Worm (Caenorhabditis elegans) whole organism, young adult: ENCODE results near the gene far-6.

ENCODE experiments used
- B0019.2 ChIP-seq: fragments of 200-800 bp; sonication (Bioruptor generic); conservative IDR thresholded peaks from 2 replicates; pipeline ENCODE4 v1.3.6; 2022; ENCODE audit warnings: missing genetic modification reagents, missing genetic modification characterization, missing compliant biosample characterization
- B0261.1 ChIP-seq: sonication (generic microtip); optimal IDR thresholded peaks from 2 replicates; lab custom pipeline; 2016; ENCODE audit warnings: mild to moderate bottlenecking, missing genetic modification characterization, moderate library complexity, missing compliant biosample characterization
- D2030.7 ChIP-seq: fragments of 200-800 bp; sonication (Bioruptor generic); IDR thresholded peaks from 2 replicates; pipeline ENCODE4 v1.3.6; 2022; ENCODE audit warnings: missing genetic modification reagents, missing genetic modification characterization, missing compliant biosample characterization
- F10E7.11 ChIP-seq: sonication (generic microtip); optimal IDR thresholded peaks from 2 replicates; lab custom pipeline; 2017; ENCODE audit warnings: mild to moderate bottlenecking, missing genetic modification characterization, moderate library complexity, missing compliant biosample characterization
- F22D6.2 ChIP-seq: sonication (generic microtip); optimal IDR thresholded peaks from 2 replicates; lab custom pipeline; 2016; ENCODE audit warnings: mild to moderate bottlenecking, missing genetic modification characterization, missing compliant biosample characterization
- F33H1.4 ChIP-seq: fragments of 200-800 bp; sonication (Bioruptor generic); IDR thresholded peaks from 2 replicates; pipeline ENCODE4 v1.3.6; 2022; ENCODE audit warnings: missing genetic modification reagents, missing genetic modification characterization, missing compliant biosample characterization
- F55B11.4 ChIP-seq: sonication (generic microtip); optimal IDR thresholded peaks from 2 replicates; lab custom pipeline; 2016; ENCODE audit warnings: missing compliant biosample characterization, missing genetic modification characterization, borderline replicate concordance; ENCODE audit not compliant: insufficient read depth
- F57C9.4 ChIP-seq: sonication (generic microtip); optimal IDR thresholded peaks from 2 replicates; lab custom pipeline; 2017; ENCODE audit warnings: mild to moderate bottlenecking, missing genetic modification characterization, missing compliant biosample characterization
- K12H6.12 ChIP-seq: fragments of 200-800 bp; sonication (Bioruptor generic); optimal IDR thresholded peaks from 2 replicates; lab custom pipeline; 2018; ENCODE audit warnings: mild to moderate bottlenecking, missing genetic modification characterization, missing compliant biosample characterization
- Y53F4B.3 ChIP-seq: fragments of 200-800 bp; sonication (Bioruptor generic); IDR thresholded peaks from 2 replicates; pipeline ENCODE4 v1.3.6; 2022; ENCODE audit warnings: missing genetic modification reagents, missing genetic modification characterization, missing compliant biosample characterization
- Y79H2A.3 ChIP-seq: fragments of 200-800 bp; sonication (Bioruptor generic); conservative IDR thresholded peaks from 2 replicates; pipeline ENCODE4 v1.3.6; 2022; ENCODE audit warnings: missing genetic modification reagents, missing genetic modification characterization, missing compliant biosample characterization
- Y95B8A.8 ChIP-seq: fragments of 200-800 bp; sonication (Bioruptor generic); IDR thresholded peaks from 2 replicates; pipeline ENCODE4 v1.3.6; 2022; ENCODE audit warnings: missing genetic modification reagents, missing genetic modification characterization, missing compliant biosample characterization
- ZK185.1 ChIP-seq: sonication (generic microtip); optimal IDR thresholded peaks from 2 replicates; lab custom pipeline; 2016; ENCODE audit warnings: mild to moderate bottlenecking, missing genetic modification characterization, missing compliant biosample characterization; ENCODE audit not compliant: poor library complexity, severe bottlenecking
- ama-1 ChIP-seq, 3 experiments: fragments of 150-350 bp in 1 of 3; sonication (generic microtip) in 2 of 3; optimal IDR thresholded peaks; 2 replicates each; lab custom pipeline; 2014 to 2018; ENCODE audit warnings: missing biosample characterization in 2 of 3, missing genetic modification characterization in 2 of 3, missing genetic modification reagents in 2 of 3
- atf-7 ChIP-seq: sonication (generic microtip); optimal IDR thresholded peaks from 2 replicates; lab custom pipeline; 2017; ENCODE audit warnings: mild to moderate bottlenecking, missing genetic modification characterization, missing compliant biosample characterization
- attf-3 ChIP-seq: fragments of 200-800 bp; sonication (Bioruptor generic); conservative IDR thresholded peaks from 2 replicates; pipeline ENCODE4 v1.3.6; 2022; ENCODE audit warnings: missing genetic modification reagents, missing genetic modification characterization, missing compliant biosample characterization
- ccch-3 ChIP-seq: fragments of 200-800 bp; sonication (Bioruptor generic); optimal IDR thresholded peaks from 2 replicates; lab custom pipeline; 2018; ENCODE audit warnings: mild to moderate bottlenecking, missing genetic modification characterization, missing compliant biosample characterization
- cebp-2 ChIP-seq: fragments of 200-800 bp; sonication (Bioruptor generic); IDR thresholded peaks from 2 replicates; pipeline ENCODE4 v1.3.6; 2022; ENCODE audit warnings: missing genetic modification characterization, missing compliant biosample characterization
- ceh-100 ChIP-seq: fragments of 200-800 bp; sonication (Bioruptor generic); IDR thresholded peaks from 2 replicates; pipeline ENCODE4 v1.3.6; 2022; ENCODE audit warnings: missing genetic modification reagents, missing genetic modification characterization, missing compliant biosample characterization
- ceh-27 ChIP-seq: fragments of 200-800 bp; sonication (Bioruptor generic); optimal IDR thresholded peaks from 2 replicates; lab custom pipeline; 2018; ENCODE audit warnings: mild to moderate bottlenecking, missing genetic modification characterization, moderate library complexity, missing compliant biosample characterization
- ceh-79 ChIP-seq: sonication (generic microtip); optimal IDR thresholded peaks from 2 replicates; lab custom pipeline; 2017; ENCODE audit warnings: mild to moderate bottlenecking, missing genetic modification characterization, missing compliant biosample characterization
- dox-1 ChIP-seq: fragments of 200-800 bp; sonication (Bioruptor generic); IDR thresholded peaks from 2 replicates; pipeline ENCODE4 v1.3.6; 2022; ENCODE audit warnings: missing genetic modification reagents, missing genetic modification characterization, missing compliant biosample characterization
- efl-1 ChIP-seq: fragments of 150-350 bp; optimal IDR thresholded peaks from 2 replicates; lab custom pipeline; 2014; ENCODE audit warnings: missing biosample characterization, missing genetic modification reagents, missing genetic modification characterization
- egl-18 ChIP-seq: fragments of 200-800 bp; sonication (Bioruptor generic); IDR thresholded peaks from 2 replicates; pipeline ENCODE4 v1.3.6; 2022; ENCODE audit warnings: missing genetic modification reagents, missing genetic modification characterization, missing compliant biosample characterization
- egrh-3 ChIP-seq: fragments of 200-800 bp; sonication (Bioruptor generic); IDR thresholded peaks from 2 replicates; pipeline ENCODE4 v1.3.6; 2022; ENCODE audit warnings: missing genetic modification reagents, missing genetic modification characterization, missing compliant biosample characterization
- hrde-1 ChIP-seq: sonication (generic microtip); optimal IDR thresholded peaks from 2 replicates; lab custom pipeline; 2016; ENCODE audit warnings: missing genetic modification characterization, mild to moderate bottlenecking, missing compliant biosample characterization, moderate library complexity, missing genotype, missing genetic modification reagents, borderline replicate concordance
- lag-1 ChIP-seq: fragments of 200-800 bp; sonication (Bioruptor generic); IDR thresholded peaks from 2 replicates; pipeline ENCODE4 v1.3.6; 2022; ENCODE audit warnings: missing genetic modification reagents, missing genetic modification characterization, missing compliant biosample characterization
- let-607 ChIP-seq, 2 experiments: fragments of 200-800 bp in 1 of 2; sonication (Bioruptor generic) in 1 of 2; sonication (generic microtip) in 1 of 2; optimal IDR thresholded peaks; 2 replicates each; lab custom pipeline; 2016 to 2018; ENCODE audit warnings: mild to moderate bottlenecking in 2 of 2, missing compliant biosample characterization in 2 of 2, missing genetic modification characterization in 2 of 2, moderate library complexity in 2 of 2, missing genotype in 1 of 2
- lin-26 ChIP-seq: fragments of 200-800 bp; sonication (Bioruptor generic); IDR thresholded peaks from 2 replicates; pipeline ENCODE4 v1.3.6; 2022; ENCODE audit warnings: missing genetic modification reagents, missing genetic modification characterization, missing compliant biosample characterization
- lin-35 ChIP-seq, 3 experiments: fragments of 150-350 bp in 2 of 3; sonication (generic microtip) in 1 of 3; optimal IDR thresholded peaks; 2 replicates each; lab custom pipeline; 2014 to 2018; ENCODE audit warnings: missing biosample characterization in 3 of 3, missing genetic modification characterization in 3 of 3, missing genetic modification reagents in 3 of 3
- lin-54 ChIP-seq: fragments of 200-800 bp; sonication (Bioruptor generic); optimal IDR thresholded peaks from 2 replicates; lab custom pipeline; 2018; ENCODE audit warnings: mild to moderate bottlenecking, missing genetic modification characterization, missing compliant biosample characterization
- lir-1 ChIP-seq: fragments of 200-800 bp; sonication (Bioruptor generic); conservative IDR thresholded peaks from 2 replicates; pipeline ENCODE4 v1.3.6; 2022; ENCODE audit warnings: missing genetic modification reagents, missing genetic modification characterization, missing compliant biosample characterization
- madf-10 ChIP-seq: sonication (generic microtip); optimal IDR thresholded peaks from 2 replicates; lab custom pipeline; 2016; ENCODE audit warnings: mild to moderate bottlenecking, missing genetic modification characterization, missing compliant biosample characterization
- madf-3 ChIP-seq: fragments of 200-800 bp; sonication (Bioruptor generic); IDR thresholded peaks from 2 replicates; pipeline ENCODE4 v1.3.6; 2022; ENCODE audit warnings: missing genetic modification reagents, missing genetic modification characterization, missing compliant biosample characterization
- mes-4 ChIP-seq: sonication (generic microtip); optimal IDR thresholded peaks from 2 replicates; lab custom pipeline; 2016; ENCODE audit warnings: missing genotype, missing genetic modification characterization, missing compliant biosample characterization
- nhr-80 ChIP-seq: sonication (generic microtip); optimal IDR thresholded peaks from 2 replicates; lab custom pipeline; 2016; ENCODE audit warnings: missing genetic modification characterization, missing compliant biosample characterization
- repo-1 ChIP-seq: sonication (generic microtip); optimal IDR thresholded peaks from 2 replicates; lab custom pipeline; 2017; ENCODE audit warnings: mild to moderate bottlenecking, missing genetic modification characterization, missing compliant biosample characterization
- rpc-1 ChIP-seq, 2 experiments: fragments of 150-350 bp in 1 of 2; sonication (generic microtip) in 1 of 2; optimal IDR thresholded peaks; 2 replicates each; lab custom pipeline; 2014 to 2018; ENCODE audit warnings: missing biosample characterization in 1 of 2, missing genetic modification characterization in 1 of 2, missing genetic modification reagents in 1 of 2, missing genotype in 1 of 2
- snpc-1.3 ChIP-seq: sonication (generic microtip); optimal IDR thresholded peaks from 2 replicates; lab custom pipeline; 2017; ENCODE audit warnings: missing genetic modification characterization, mild to moderate bottlenecking, missing compliant biosample characterization, antibody characterized with exemption, moderate library complexity, missing genotype, missing genetic modification reagents; ENCODE audit not compliant: insufficient read depth
- somi-1 ChIP-seq: fragments of 200-800 bp; sonication (Bioruptor generic); optimal IDR thresholded peaks from 2 replicates; lab custom pipeline; 2018; ENCODE audit warnings: mild to moderate bottlenecking, missing genetic modification characterization, missing compliant biosample characterization
- sptf-2 ChIP-seq: fragments of 200-800 bp; sonication (Bioruptor generic); optimal IDR thresholded peaks from 2 replicates; lab custom pipeline; 2018; ENCODE audit warnings: mild to moderate bottlenecking, missing genetic modification characterization, missing compliant biosample characterization
- tbp1 ChIP-seq: fragments of 200-800 bp; sonication (Bioruptor generic); optimal IDR thresholded peaks from 2 replicates; lab custom pipeline; 2018; ENCODE audit warnings: mild to moderate bottlenecking, missing genetic modification characterization, missing compliant biosample characterization
- unc-62 ChIP-seq: fragments of 150-350 bp; optimal IDR thresholded peaks from 2 replicates; lab custom pipeline; 2014; ENCODE audit warnings: missing biosample characterization, missing genetic modification reagents, missing genetic modification characterization
- zfh-2 ChIP-seq: fragments of 200-800 bp; sonication (Bioruptor generic); conservative IDR thresholded peaks from 2 replicates; pipeline ENCODE4 v1.3.6; 2022; ENCODE audit warnings: missing genetic modification reagents, missing genetic modification characterization, missing compliant biosample characterization
- ztf-22 ChIP-seq: fragments of 200-800 bp; sonication (Bioruptor generic); optimal IDR thresholded peaks from 2 replicates; lab custom pipeline; 2018; ENCODE audit warnings: mild to moderate bottlenecking, missing genetic modification characterization, moderate library complexity, missing compliant biosample characterization
- ztf-26 ChIP-seq: sonication (generic microtip); optimal IDR thresholded peaks from 2 replicates; lab custom pipeline; 2017; ENCODE audit warnings: missing genetic modification characterization, missing compliant biosample characterization
- ztf-6 ChIP-seq: fragments of 200-800 bp; sonication (Bioruptor generic); IDR thresholded peaks from 2 replicates; pipeline ENCODE4 v1.3.6; 2022; ENCODE audit warnings: missing genetic modification reagents, missing genetic modification characterization, missing compliant biosample characterization

far-6 gene

DNA sequence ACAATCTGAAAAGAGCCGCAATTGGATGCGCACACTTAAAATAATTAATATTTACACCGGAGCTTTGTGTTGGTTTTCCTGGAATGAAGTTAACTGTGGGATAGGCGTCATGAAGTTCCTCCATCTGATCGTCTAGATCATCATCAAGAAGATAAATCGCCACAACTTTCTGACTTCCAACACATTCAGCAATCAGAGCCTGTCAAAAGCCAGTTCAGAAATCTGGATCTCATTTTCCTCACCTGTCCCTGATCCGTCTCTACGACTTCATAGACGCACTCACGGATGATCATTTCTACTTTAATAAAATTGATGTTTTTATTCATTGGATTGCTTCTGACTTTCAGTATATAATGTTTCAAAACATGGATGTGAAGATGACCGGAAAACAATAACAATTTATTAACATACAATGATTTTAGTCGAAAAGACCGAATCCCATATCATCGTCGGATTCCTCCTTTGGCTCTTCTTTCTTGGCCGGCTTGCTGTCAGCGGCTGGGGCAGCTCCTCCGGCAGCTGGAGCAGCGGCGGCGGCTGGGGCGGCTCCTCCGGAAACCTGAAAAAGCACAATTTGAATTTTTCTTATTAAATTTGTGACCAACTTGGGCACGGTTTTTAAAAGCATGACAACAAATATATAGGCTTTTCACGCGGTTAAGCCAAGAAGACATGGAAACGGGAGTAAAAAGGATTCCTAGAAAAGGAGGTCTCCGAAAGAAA is 41.1 kb downstream of the far-6 start, which contains the start of gene agt-1:
agt-1 (minus strand) TSS at position 293 of the 723 bp plus-strand sequence.
- TF ChIP-seq cebp-2 (peak; percentile 89), lin-54 (GFP tag; lab: Kevin White, UChicago) (peak; percentile 39), F33H1.4 (GFP tag; lab: Robert Waterston, UW) (peak; percentile 47), zfh-2 (GFP tag; lab: Robert Waterston, UW) (peak; percentile 84), snpc-1.3 (tag; lab: Kevin White, UChicago) (no peak), egl-18 (GFP tag; lab: Robert Waterston, UW) (no peak), let-607 (tag; optimal IDR thresholded peaks at IDR 0.05; lab: Kevin White, UChicago) (no peak), atf-7 (tag; lab: Kevin White, UChicago) (no peak), F57C9.4 (no peak), ceh-100 (GFP tag; lab: Robert Waterston, UW) (no peak), egrh-3 (GFP tag; lab: Robert Waterston, UW) (peak; percentile 92), D2030.7 (GFP tag; lab: Robert Waterston, UW) (no peak), ccch-3 (no peak), tbp1 (GFP tag; lab: Kevin White, UChicago) (peak; percentile 29), ceh-27 (GFP tag; lab: Kevin White, UChicago) (no peak), K12H6.12 (tag; lab: Kevin White, UChicago) (no peak), Y95B8A.8 (GFP tag; lab: Robert Waterston, UW) (0 out of 2 replicates have a peak, but pooled peaks have one; percentile 34), Y53F4B.3 (GFP tag; lab: Robert Waterston, UW) (no peak), B0019.2 (GFP tag; lab: Robert Waterston, UW) (no peak), repo-1 (tag; lab: Kevin White, UChicago) (peak; percentile 43), madf-10 (tag; lab: Kevin White, UChicago) (no peak), ztf-22 (no peak), attf-3 (no peak), ztf-26 (tag; lab: Kevin White, UChicago) (no peak), rpc-1 (optimal IDR thresholded peaks at IDR 0.05; lab: Kevin White, UChicago) (no peak), rpc-1 (tag; optimal IDR thresholded peaks at IDR 0.05; lab: Kevin White, UChicago) (no peak), hrde-1 (tag; lab: Kevin White, UChicago) (peak; percentile 33), F55B11.4 (no peak), ceh-79 (tag; lab: Kevin White, UChicago) (peak; percentile 42), dox-1 (GFP tag; lab: Robert Waterston, UW) (no peak), nhr-80 (tag; lab: Kevin White, UChicago) (no peak), lin-35 (GFP tag; optimal IDR thresholded peaks at IDR 0.05; lab: Kevin White, UChicago) (no peak), lin-26 (GFP tag; lab: Robert Waterston, UW) (peak; percentile 54; the same call in 1 of the 2 replicates), madf-3 (GFP tag; lab: Robert Waterston, UW) (no peak), somi-1 (GFP tag; lab: Kevin White, UChicago) (no peak), ZK185.1 (tag; lab: Kevin White, UChicago) (no peak), ztf-6 (GFP tag; lab: Robert Waterston, UW) (no peak), efl-1 (GFP tag; lab: Kevin White, UChicago) (no peak), unc-62 (GFP tag; lab: Kevin White, UChicago) (no peak), lag-1 (GFP tag; lab: Robert Waterston, UW) (no peak), F22D6.2 (tag; lab: Kevin White, UChicago) (no peak), ama-1 (optimal IDR thresholded peaks at IDR 0.05; lab: Kevin White, UChicago) (no peak), ama-1 (GFP tag; optimal IDR thresholded peaks at IDR 0.05; lab: Kevin White, UChicago) (peak in 1 of 2 experiments; percentile 60), Y79H2A.3 (GFP tag; lab: Robert Waterston, UW) (no peak), F10E7.11 (no peak), lir-1 (GFP tag; lab: Robert Waterston, UW) (no peak), mes-4 (tag; lab: Kevin White, UChicago) (no peak), sptf-2 (GFP tag; lab: Kevin White, UChicago) (no peak), B0261.1 (no peak)
